Fruit fly (Drosophila melanogaster) whole organism, embryonic: ENCODE measurements around the gene CG13126.

Experiments
- B-H2 ChIP-seq: fragments of 200-800 bp; sonication (Bioruptor generic); optimal IDR thresholded peaks from 2 replicates; lab custom pipeline; 2018; ENCODE audit warnings: missing biosample characterization, mild to moderate bottlenecking, missing genetic modification characterization
- Bgb ChIP-seq: fragments of 200-800 bp; sonication (Bioruptor generic); IDR thresholded peaks from 2 replicates; pipeline ENCODE4 v1.3.6; 2022; ENCODE audit warnings: missing biosample characterization, missing genetic modification characterization; ENCODE audit not compliant: partially characterized antibody
- CG10543 ChIP-seq: fragments of 200-800 bp; sonication (Bioruptor generic); optimal IDR thresholded peaks from 3 replicates; lab custom pipeline; 2017; ENCODE audit warnings: missing biosample characterization, mild to moderate bottlenecking, missing genetic modification characterization, moderate library complexity
- CG12942 ChIP-seq: fragments of 200-800 bp; sonication (Bioruptor generic); optimal IDR thresholded peaks from 3 replicates; lab custom pipeline; 2016; ENCODE audit warnings: missing biosample characterization, missing genetic modification characterization
- CG14014 ChIP-seq: fragments of 200-800 bp; sonication (Bioruptor generic); IDR thresholded peaks from 2 replicates; pipeline ENCODE4 v1.3.6; 2022; ENCODE audit warnings: missing biosample characterization, missing genetic modification characterization
- CG14441 ChIP-seq: fragments of 200-800 bp; sonication (Bioruptor generic); IDR thresholded peaks from 2 replicates; pipeline ENCODE4 v1.3.6; 2022; ENCODE audit warnings: missing biosample characterization, missing genetic modification characterization
- CG1647 ChIP-seq: fragments of 200-800 bp; sonication (Bioruptor generic); optimal IDR thresholded peaks from 3 replicates; lab custom pipeline; 2016; ENCODE audit warnings: missing biosample characterization, missing genetic modification characterization
- CG18262 ChIP-seq: fragments of 200-800 bp; optimal IDR thresholded peaks from 3 replicates; lab custom pipeline; 2019; ENCODE audit warnings: missing biosample characterization, mild to moderate bottlenecking, missing genetic modification characterization, moderate library complexity
- CG18599 ChIP-seq: fragments of 200-800 bp; sonication (Bioruptor generic); optimal IDR thresholded peaks from 3 replicates; lab custom pipeline; 2017; ENCODE audit warnings: missing biosample characterization, missing genetic modification characterization, mild to moderate bottlenecking, moderate library complexity, missing genetic modification reagents
- CG2678 ChIP-seq: fragments of 200-800 bp; sonication (Bioruptor generic); optimal IDR thresholded peaks from 3 replicates; lab custom pipeline; 2019; ENCODE audit warnings: missing biosample characterization, mild to moderate bottlenecking, missing genetic modification characterization, moderate library complexity
- CG30020 ChIP-seq: fragments of 200-800 bp; optimal IDR thresholded peaks from 2 replicates; lab custom pipeline; 2019; ENCODE audit warnings: missing biosample characterization, mild to moderate bottlenecking, missing genetic modification characterization, moderate library complexity
- CG3163 ChIP-seq: fragments of 200-800 bp; sonication (Bioruptor generic); optimal IDR thresholded peaks from 3 replicates; lab custom pipeline; 2016; ENCODE audit warnings: missing biosample characterization, missing genetic modification characterization
- CG3281 ChIP-seq: fragments of 200-800 bp; sonication (Bioruptor generic); optimal IDR thresholded peaks from 3 replicates; lab custom pipeline; 2017; ENCODE audit warnings: missing biosample characterization, mild to moderate bottlenecking, missing genetic modification characterization
- CG3407 ChIP-seq: fragments of 200-800 bp; sonication (Bioruptor generic); optimal IDR thresholded peaks from 2 replicates; lab custom pipeline; 2018; ENCODE audit warnings: missing biosample characterization, mild to moderate bottlenecking, missing genetic modification characterization
- CG3847 ChIP-seq: fragments of 200-800 bp; sonication (Bioruptor generic); IDR thresholded peaks from 2 replicates; pipeline ENCODE4 v1.3.6; 2022; ENCODE audit warnings: missing biosample characterization, missing genetic modification characterization
- CG6254 ChIP-seq: fragments of 200-800 bp; sonication (Bioruptor generic); optimal IDR thresholded peaks from 3 replicates; lab custom pipeline; 2017; ENCODE audit warnings: mild to moderate bottlenecking, missing biosample characterization, missing genetic modification reagents, missing genetic modification characterization
- CG6813 ChIP-seq: fragments of 200-800 bp; sonication (Bioruptor generic); optimal IDR thresholded peaks from 2 replicates; lab custom pipeline; 2017; ENCODE audit warnings: missing biosample characterization, missing genetic modification characterization, mild to moderate bottlenecking, moderate library complexity, missing genetic modification reagents
- CG8388 ChIP-seq: fragments of 200-800 bp; sonication (Bioruptor generic); optimal IDR thresholded peaks from 2 replicates; lab custom pipeline; 2019; ENCODE audit warnings: missing biosample characterization, mild to moderate bottlenecking, missing genetic modification characterization, moderate library complexity
- Chrac-16 ChIP-seq: fragments of 200-800 bp; sonication (Bioruptor generic); optimal IDR thresholded peaks from 3 replicates; lab custom pipeline; 2016; ENCODE audit warnings: missing biosample characterization, missing genetic modification characterization
- Dip2 ChIP-seq: fragments of 200-800 bp; sonication (Bioruptor generic); IDR thresholded peaks from 2 replicates; pipeline ENCODE4 v1.3.6; 2022; ENCODE audit warnings: missing biosample characterization, missing genetic modification characterization
- Fer1 ChIP-seq: fragments of 200-800 bp; sonication (Bioruptor generic); optimal IDR thresholded peaks from 2 replicates; lab custom pipeline; 2017; ENCODE audit warnings: missing biosample characterization, mild to moderate bottlenecking, missing genetic modification characterization
- HLH4C ChIP-seq: fragments of 200-800 bp; sonication (Bioruptor generic); IDR thresholded peaks from 3 replicates; pipeline ENCODE4 v1.3.6; 2022; ENCODE audit warnings: missing biosample characterization, missing genetic modification characterization; ENCODE audit not compliant: partially characterized antibody
- Hmx ChIP-seq: fragments of 200-800 bp; sonication (Bioruptor generic); optimal IDR thresholded peaks from 2 replicates; lab custom pipeline; 2016; ENCODE audit warnings: missing biosample characterization, missing genetic modification characterization
- Hr39 ChIP-seq: fragments of >200 bp; optimal IDR thresholded peaks from 2 replicates; lab custom pipeline; 2017
- Hr51 ChIP-seq, 2 experiments: fragments of 200-800 bp; sonication (Bioruptor generic); optimal IDR thresholded peaks; 2 replicates in 1 of 2; 3 replicates in 1 of 2; lab custom pipeline; 2016 to 2018; ENCODE audit warnings: missing biosample characterization in 2 of 2, missing genetic modification characterization in 2 of 2, mild to moderate bottlenecking in 1 of 2, moderate library complexity in 1 of 2
- Lhr ChIP-seq: fragments of 200-800 bp; sonication (Bioruptor generic); optimal IDR thresholded peaks from 3 replicates; lab custom pipeline; 2017; ENCODE audit warnings: mild to moderate bottlenecking, missing biosample characterization, missing genetic modification reagents, missing genetic modification characterization
- Lim3 ChIP-seq: fragments of 200-800 bp; sonication (Bioruptor generic); IDR thresholded peaks from 2 replicates; pipeline ENCODE4 v1.3.6; 2022; ENCODE audit warnings: missing biosample characterization, missing genetic modification characterization
- Max ChIP-seq: fragments of 200-800 bp; sonication (Bioruptor generic); optimal IDR thresholded peaks from 2 replicates; lab custom pipeline; 2016; ENCODE audit warnings: missing biosample characterization, mild to moderate bottlenecking, missing genetic modification characterization
- NC2β ChIP-seq: fragments of 200-800 bp; sonication (Bioruptor generic); optimal IDR thresholded peaks from 2 replicates; lab custom pipeline; 2016; ENCODE audit warnings: missing biosample characterization, missing genetic modification characterization
- Nf-YB ChIP-seq: fragments of 200-800 bp; sonication (Bioruptor generic); optimal IDR thresholded peaks from 3 replicates; lab custom pipeline; 2019; ENCODE audit warnings: missing biosample characterization, mild to moderate bottlenecking, missing genetic modification characterization, moderate library complexity
- Oaz ChIP-seq: fragments of 200-800 bp; sonication (Bioruptor generic); IDR thresholded peaks from 2 replicates; pipeline ENCODE4 v1.3.6; 2022; ENCODE audit warnings: missing biosample characterization, missing genetic modification characterization
- Rx ChIP-seq: fragments of 200-800 bp; sonication (Bioruptor generic); IDR thresholded peaks from 2 replicates; pipeline ENCODE4 v1.3.6; 2022; ENCODE audit warnings: missing biosample characterization, missing genetic modification characterization
- Scr ChIP-seq: fragments of 200-800 bp; sonication (Bioruptor generic); IDR thresholded peaks from 2 replicates; pipeline ENCODE4 v1.3.6; 2022; ENCODE audit warnings: missing biosample characterization, missing genetic modification characterization; ENCODE audit not compliant: partially characterized antibody
- Sox102F ChIP-seq: fragments of 200-800 bp; sonication (Bioruptor generic); optimal IDR thresholded peaks from 2 replicates; lab custom pipeline; 2018; ENCODE audit warnings: missing biosample characterization, mild to moderate bottlenecking, missing genetic modification characterization, moderate library complexity
- Xbp1 ChIP-seq: fragments of 200-800 bp; sonication (Bioruptor generic); optimal IDR thresholded peaks from 3 replicates; lab custom pipeline; 2016; ENCODE audit warnings: missing biosample characterization, mild to moderate bottlenecking, missing genetic modification characterization
- Xrp1 ChIP-seq: fragments of 200-800 bp; sonication (Bioruptor generic); IDR thresholded peaks from 2 replicates; pipeline ENCODE4 v1.3.6; 2022; ENCODE audit warnings: missing biosample characterization, missing genetic modification characterization
- chm ChIP-seq: fragments of 200-800 bp; sonication (Bioruptor generic); IDR thresholded peaks from 2 replicates; pipeline ENCODE4 v1.3.6; 2022; ENCODE audit warnings: missing biosample characterization, missing genetic modification characterization
- chn ChIP-seq: fragments of 200-800 bp; sonication (Bioruptor generic); optimal IDR thresholded peaks from 2 replicates; lab custom pipeline; 2016; ENCODE audit warnings: missing biosample characterization, missing genetic modification characterization
- crol ChIP-seq: fragments of 200-800 bp; sonication (Bioruptor generic); IDR thresholded peaks from 2 replicates; pipeline ENCODE4 v1.3.6; 2022; ENCODE audit warnings: missing biosample characterization, missing genetic modification characterization
- crp ChIP-seq, 2 experiments: fragments of 200-800 bp; sonication (Bioruptor generic); optimal IDR thresholded peaks; 2 replicates in 1 of 2; 3 replicates in 1 of 2; lab custom pipeline; 2017; ENCODE audit warnings: missing biosample characterization in 2 of 2, missing genetic modification characterization in 2 of 2, mild to moderate bottlenecking in 1 of 2, moderate library complexity in 1 of 2
- dm ChIP-seq: fragments of 200-800 bp; sonication (Bioruptor generic); optimal IDR thresholded peaks from 3 replicates; lab custom pipeline; 2016; ENCODE audit warnings: missing biosample characterization, missing genetic modification characterization
- emc ChIP-seq: fragments of 200-800 bp; sonication (Bioruptor generic); optimal IDR thresholded peaks from 2 replicates; lab custom pipeline; 2016; ENCODE audit warnings: missing biosample characterization, missing genetic modification characterization
- eyg ChIP-seq: fragments of 200-800 bp; sonication (Bioruptor generic); optimal IDR thresholded peaks from 3 replicates; lab custom pipeline; 2016; ENCODE audit warnings: missing biosample characterization, missing genetic modification characterization
- fd102C ChIP-seq: fragments of 200-800 bp; sonication (Bioruptor generic); optimal IDR thresholded peaks from 2 replicates; lab custom pipeline; 2018; ENCODE audit warnings: missing biosample characterization, mild to moderate bottlenecking, missing genetic modification characterization, moderate library complexity
- her ChIP-seq: fragments of 200-800 bp; sonication (Bioruptor generic); optimal IDR thresholded peaks from 2 replicates; lab custom pipeline; 2016; ENCODE audit warnings: missing biosample characterization, missing genetic modification characterization
- knrl ChIP-seq: fragments of 200-800 bp; sonication (Bioruptor generic); IDR thresholded peaks from 3 replicates; pipeline ENCODE4 v1.3.6; 2022; ENCODE audit warnings: missing biosample characterization, missing genetic modification characterization; ENCODE audit not compliant: partially characterized antibody
- mld ChIP-seq: fragments of 200-800 bp; sonication (Bioruptor generic); IDR thresholded peaks from 3 replicates; pipeline ENCODE4 v1.3.6; 2022; ENCODE audit warnings: missing biosample characterization, missing genetic modification characterization; ENCODE audit not compliant: partially characterized antibody
- pb ChIP-seq: fragments of 200-800 bp; sonication (Bioruptor generic); optimal IDR thresholded peaks from 3 replicates; lab custom pipeline; 2016; ENCODE audit warnings: missing biosample characterization, missing genetic modification characterization
- peb ChIP-seq: fragments of 200-800 bp; sonication (Bioruptor generic); IDR thresholded peaks from 2 replicates; pipeline ENCODE4 v1.3.6; 2022; ENCODE audit warnings: missing biosample characterization, missing genetic modification characterization
- ttk ChIP-seq: fragments of 200-800 bp; sonication (Bioruptor generic); IDR thresholded peaks from 2 replicates; pipeline ENCODE4 v2.1.2; 2022; ENCODE audit warnings: missing biosample characterization, missing genetic modification characterization

CG13126 gene

dm6 chr2L:9938631-9939256, 15.2 kb downstream of the CG13126 start, which contains the start of the genes Datp and CG4619 (continued):
- TF ChIP-seq CG10543 (GFP tag; lab: Kevin White, UChicago) (peak; percentile 29), CG1647 (GFP tag; lab: Kevin White, UChicago) (peak; percentile 21), Hr39 (no peak), chn (no peak), NC2β (GFP tag; lab: Kevin White, UChicago) (peak; percentile 22), Dip2 (GFP tag; lab: Robert Waterston, UW) (no peak), CG6813 (GFP tag; lab: Kevin White, UChicago) (peak; percentile 16), CG12942 (peak; percentile 50), Rx (GFP tag; lab: Robert Waterston, UW) (no peak), her (GFP tag; lab: Kevin White, UChicago) (peak; percentile 54), Scr (GFP tag; lab: Robert Waterston, UW) (no peak), fd102C (GFP tag; lab: Kevin White, UChicago) (no peak), emc (peak; percentile 38), Max (GFP tag; lab: Kevin White, UChicago) (peak; percentile 46), Fer1 (GFP tag; lab: Kevin White, UChicago) (peak; percentile 52), Oaz (no peak), CG18599 (GFP tag; lab: Kevin White, UChicago) (peak; percentile 72), Sox102F (GFP tag; lab: Kevin White, UChicago) (no peak), HLH4C (GFP tag; lab: Robert Waterston, UW) (no peak), knrl (GFP tag; lab: Robert Waterston, UW) (0 out of 3 replicates have a peak, but pooled peaks have one; percentile 24), mld (GFP tag; lab: Robert Waterston, UW) (no peak), Nf-YB (GFP tag; lab: Kevin White, UChicago) (no peak), eyg (no peak), Lhr (GFP tag; lab: Kevin White, UChicago) (no peak), CG3163 (peak; percentile 13), CG3847 (GFP tag; lab: Robert Waterston, UW) (peak; percentile 83), Xrp1 (peak; percentile 31; the same call in 1 of the 2 replicates), B-H2 (GFP tag; lab: Kevin White, UChicago) (peak; percentile 81), crp (GFP tag; optimal IDR thresholded peaks at IDR 0.05; lab: Kevin White, UChicago) (peak in 1 of 2 experiments; percentile 87), Xbp1 (GFP tag; lab: Kevin White, UChicago) (peak; percentile 61), CG6254 (GFP tag; lab: Kevin White, UChicago) (no peak), chm (GFP tag; lab: Robert Waterston, UW) (no peak), Bgb (peak; percentile 8; the same call in 1 of the 2 replicates), dm (GFP tag; lab: Kevin White, UChicago) (peak; percentile 89), CG3281 (GFP tag; lab: Kevin White, UChicago) (peak; percentile 32), CG14441 (GFP tag; lab: Robert Waterston, UW) (0 out of 2 replicates have a peak, but pooled peaks have one; percentile 35), CG2678 (no peak), Lim3 (no peak), peb (GFP tag; lab: Robert Waterston, UW) (no peak), Hmx (GFP tag; lab: Kevin White, UChicago) (no peak), pb (GFP tag; lab: Kevin White, UChicago) (no peak), CG3407 (GFP tag; lab: Kevin White, UChicago) (no peak), Hr51 (GFP tag; optimal IDR thresholded peaks at IDR 0.05; lab: Kevin White, UChicago) (no peak), Chrac-16 (GFP tag; lab: Kevin White, UChicago) (peak; percentile 1), crol (no peak), ttk (GFP tag; lab: Robert Waterston, UW) (no peak), CG8388 (GFP tag; lab: Kevin White, UChicago) (no peak), CG14014 (GFP tag; lab: Robert Waterston, UW) (0 out of 2 replicates have a peak, but pooled peaks have one; percentile 13), CG30020 (tag; lab: Kevin White, UChicago) (no peak), CG18262 (tag; lab: Kevin White, UChicago) (no peak)
